Fruit fly (Drosophila melanogaster): ENCODE results near the gene CG33966.

The CG33966 gene

DNA sequence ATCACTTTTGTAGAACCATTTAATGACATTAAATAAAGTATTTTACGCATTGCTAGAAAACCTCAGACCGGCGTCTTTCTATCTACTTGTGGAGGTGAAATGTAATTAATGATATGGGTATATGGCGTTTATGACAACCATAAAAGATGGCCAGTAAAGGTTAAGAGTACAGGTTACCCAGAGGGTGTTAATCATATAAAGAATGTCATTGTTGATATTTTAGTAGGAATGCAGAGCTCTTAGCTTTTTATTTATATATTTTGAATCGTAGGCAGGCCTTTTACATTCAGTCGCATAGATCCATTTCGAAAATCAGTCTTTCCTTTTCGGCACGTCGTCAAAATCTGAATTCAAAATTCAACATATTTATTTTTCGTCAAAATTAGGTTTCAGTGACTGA, 16.5 kb downstream of the CG33966 start, which contains the start of gene Bfc:
Gene Bfc, plus strand, starts transcription at position 301 of the 400 bp plus-strand sequence.
- no peak for TF ChIP-seq Hr38 (GFP tag; optimal IDR thresholded peaks at IDR 0.05)
- no peak for TF ChIP-seq CG15336 (GFP tag; IDR thresholded peaks at IDR 0.05)
- no peak for TF ChIP-seq Ets96B (tag; optimal IDR thresholded peaks at IDR 0.05)
- no peak for TF ChIP-seq CG6792 (GFP tag; optimal IDR thresholded peaks at IDR 0.05)
- no peak for TF ChIP-seq dsx (GFP tag; optimal IDR thresholded peaks at IDR 0.05; ENCODE audit: poor library complexity, severe bottlenecking)
- no peak for TF ChIP-seq achi (GFP tag; optimal IDR thresholded peaks at IDR 0.05)
- TF ChIP-seq Smox (GFP tag; optimal IDR thresholded peaks at IDR 0.05) = no peak
- no peak for TF ChIP-seq Sox15 (GFP tag; optimal IDR thresholded peaks at IDR 0.05)
- TF ChIP-seq salr (GFP tag; optimal IDR thresholded peaks at IDR 0.05) = no peak

dm6 chr3L:1251712-1252111, 17.8 kb downstream of the CG33966 start, which contains the start of the genes CG9130 and CG9133:
Gene CG9130, plus strand, starts transcription at chr3L:1252012.
Gene CG9133, plus strand, starts transcription at chr3L:1252012.
- TF ChIP-seq Sox15 (GFP tag; optimal IDR thresholded peaks at IDR 0.05) (no peak), Ets96B (tag; optimal IDR thresholded peaks at IDR 0.05) (no peak), dsx (GFP tag; optimal IDR thresholded peaks at IDR 0.05; ENCODE audit: poor library complexity, severe bottlenecking) (no peak), esn (GFP tag; optimal IDR thresholded peaks at IDR 0.05) (no peak), Eip75B (GFP tag; optimal IDR thresholded peaks at IDR 0.05) (no peak), Ets21C (GFP tag; optimal IDR thresholded peaks at IDR 0.05) (no peak), Lpt (GFP tag; optimal IDR thresholded peaks at IDR 0.05) (no peak), Hr38 (GFP tag; optimal IDR thresholded peaks at IDR 0.05) (no peak), CG8119 (GFP tag; IDR thresholded peaks at IDR 0.05) (no peak), CG11762 (GFP tag; optimal IDR thresholded peaks at IDR 0.05; ENCODE audit: insufficient read depth) (no peak), CG32006 (GFP tag; optimal IDR thresholded peaks at IDR 0.05) (no peak), Sox14 (GFP tag; optimal IDR thresholded peaks at IDR 0.05) (no peak), net (GFP tag; optimal IDR thresholded peaks at IDR 0.05) (no peak), OdsH (GFP tag; optimal IDR thresholded peaks at IDR 0.05) (no peak)

dm6 chr3L:1256061-1256780, 22.3 kb downstream of the CG33966 start, which contains the start of gene tfc:
Gene tfc, plus strand, starts transcription at chr3L:1256449.
- TF ChIP-seq CG15336 (GFP tag; IDR thresholded peaks at IDR 0.05) = peak; percentile 23; the same call in 1 of the 2 replicates
- peak; percentile 64 for TF ChIP-seq CG6854 (GFP tag; optimal IDR thresholded peaks at IDR 0.05)
- TF ChIP-seq CG8119 (GFP tag; IDR thresholded peaks at IDR 0.05) = peak; percentile 37; the same call in 2 of the 3 replicates
- TF ChIP-seq achi (GFP tag; optimal IDR thresholded peaks at IDR 0.05) = peak; percentile 13
- no peak for TF ChIP-seq Hr4 (GFP tag; optimal IDR thresholded peaks at IDR 0.05)
- peak; percentile 72 for TF ChIP-seq vri (GFP tag; optimal IDR thresholded peaks at IDR 0.05)
- TF ChIP-seq topi (GFP tag; optimal IDR thresholded peaks at IDR 0.05) = no peak
- TF ChIP-seq Blimp-1 (GFP tag; optimal IDR thresholded peaks at IDR 0.05) = peak; percentile 94
- TF ChIP-seq svp (GFP tag) = no peak
- TF ChIP-seq lz (GFP tag; optimal IDR thresholded peaks at IDR 0.05) = no peak
- TF ChIP-seq OdsH (GFP tag; optimal IDR thresholded peaks at IDR 0.05) = no peak
- no peak; the same call in 1 of the 3 replicates for TF ChIP-seq CG6163 (GFP tag; IDR thresholded peaks at IDR 0.05)
- peak; percentile 23 for TF ChIP-seq CG3919 (GFP tag; optimal IDR thresholded peaks at IDR 0.05)
- TF ChIP-seq dsx (GFP tag; optimal IDR thresholded peaks at IDR 0.05; ENCODE audit: poor library complexity, severe bottlenecking) = peak; percentile 8
- TF ChIP-seq acj6 (GFP tag; optimal IDR thresholded peaks at IDR 0.05) = no peak
- TF ChIP-seq ss (GFP tag; optimal IDR thresholded peaks at IDR 0.05) = peak in 1 of 2 experiments; percentile 28
- peak; percentile 16 for TF ChIP-seq net (GFP tag; optimal IDR thresholded peaks at IDR 0.05)
- TF ChIP-seq CG1621 (tag; optimal IDR thresholded peaks at IDR 0.05) = peak; percentile 19
- no peak for TF ChIP-seq Eip75B (GFP tag; optimal IDR thresholded peaks at IDR 0.05)
- peak; percentile 10 for TF ChIP-seq CG6276 (GFP tag; optimal IDR thresholded peaks at IDR 0.05)
- TF ChIP-seq cyc (GFP tag; optimal IDR thresholded peaks at IDR 0.05) = no peak
- peak; percentile 4 for TF ChIP-seq CG6792 (GFP tag; optimal IDR thresholded peaks at IDR 0.05)
- TF ChIP-seq eg (GFP tag; IDR thresholded peaks at IDR 0.05) = peak; percentile 52; the same call in 2 of the 3 replicates
- peak; percentile 34 for TF ChIP-seq Sox102F (GFP tag; optimal IDR thresholded peaks at IDR 0.05)
- TF ChIP-seq Eip78C (GFP tag) = peak; percentile 72
- TF ChIP-seq Sox14 (GFP tag; optimal IDR thresholded peaks at IDR 0.05) = no peak

Data from whole organism, prepupa.